Fruit fly (Drosophila melanogaster): ENCODE results near the gene CG15209.

The CG15209 gene

dm6 chrX:10877087-10877935 lies 35.3 kb downstream of the CG15209 start, which contains the start of gene CG1637 (continued):
- TF ChIP-seq CG8119 (GFP tag; IDR thresholded peaks at IDR 0.05) (peak; percentile 70), CG34406 (GFP tag; optimal IDR thresholded peaks at IDR 0.05) (no peak), Ets96B (tag; optimal IDR thresholded peaks at IDR 0.05) (peak; percentile 15), eg (GFP tag; IDR thresholded peaks at IDR 0.05) (peak; percentile 59; the same call in 2 of the 3 replicates)

DNA sequence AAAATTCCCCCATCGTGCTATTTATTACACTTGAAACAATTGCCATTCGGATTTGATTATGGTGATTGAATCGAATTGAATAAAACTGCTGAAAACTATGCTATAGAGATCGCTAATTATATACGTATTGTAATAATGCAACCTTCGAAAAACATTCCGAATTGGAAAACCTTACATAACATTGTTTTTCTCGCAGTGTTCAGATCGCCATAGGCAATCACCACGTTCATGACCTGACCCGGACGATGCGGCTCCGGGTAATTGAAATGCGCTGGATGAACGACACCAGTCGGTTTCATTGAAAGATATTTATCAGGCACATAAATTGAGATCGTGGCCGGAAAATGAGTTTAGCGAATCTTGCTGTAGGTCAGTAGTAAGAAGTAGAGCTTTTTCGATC lies 40.8 kb downstream of the CG15209 start:
- no peak for TF ChIP-seq ss (GFP tag; optimal IDR thresholded peaks at IDR 0.05)
- TF ChIP-seq Met (GFP tag; optimal IDR thresholded peaks at IDR 0.05), result peak; percentile 32
- TF ChIP-seq lz (GFP tag; optimal IDR thresholded peaks at IDR 0.05), result peak; percentile 23
- TF ChIP-seq pdm3 (GFP tag; optimal IDR thresholded peaks at IDR 0.05), result peak; percentile 17
- TF ChIP-seq CG8632 (GFP tag; optimal IDR thresholded peaks at IDR 0.05), result no peak
- TF ChIP-seq Sox102F (GFP tag; optimal IDR thresholded peaks at IDR 0.05), result peak; percentile 24
- no peak for TF ChIP-seq CG32006 (GFP tag; optimal IDR thresholded peaks at IDR 0.05)
- TF ChIP-seq cyc (GFP tag; optimal IDR thresholded peaks at IDR 0.05), result peak; percentile 16
- peak; percentile 51 for TF ChIP-seq Eip78C (GFP tag)
- peak; percentile 26 for TF ChIP-seq Hr39 (GFP tag; optimal IDR thresholded peaks at IDR 0.05)
- no peak for TF ChIP-seq Ets21C (GFP tag; optimal IDR thresholded peaks at IDR 0.05)
- TF ChIP-seq esn (GFP tag; optimal IDR thresholded peaks at IDR 0.05), result peak; percentile 22
- no peak for TF ChIP-seq CG6854 (GFP tag; optimal IDR thresholded peaks at IDR 0.05)
- TF ChIP-seq CG31627 (GFP tag; optimal IDR thresholded peaks at IDR 0.05), result peak; percentile 17
- TF ChIP-seq CG6792 (GFP tag; optimal IDR thresholded peaks at IDR 0.05), result peak; percentile 1
- no peak for TF ChIP-seq CG1621 (tag; optimal IDR thresholded peaks at IDR 0.05)
- TF ChIP-seq svp (GFP tag), result peak; percentile 88
- TF ChIP-seq CG3919 (GFP tag; optimal IDR thresholded peaks at IDR 0.05), result peak; percentile 18
- TF ChIP-seq topi (GFP tag; optimal IDR thresholded peaks at IDR 0.05), result peak; percentile 31
- TF ChIP-seq salr (GFP tag; optimal IDR thresholded peaks at IDR 0.05), result no peak

- TF ChIP-seq vri (GFP tag; optimal IDR thresholded peaks at IDR 0.05) (no peak), dac (GFP tag; optimal IDR thresholded peaks at IDR 0.05) (no peak), spab (GFP tag; optimal IDR thresholded peaks at IDR 0.05) (no peak), svp (GFP tag) (peak; percentile 92), CG8119 (GFP tag; IDR thresholded peaks at IDR 0.05) (no peak), CG9139 (GFP tag; optimal IDR thresholded peaks at IDR 0.05) (no peak)
Measured at dm6 chrX:10883740-10884139, 41.7 kb downstream of the CG15209 start.

DNA sequence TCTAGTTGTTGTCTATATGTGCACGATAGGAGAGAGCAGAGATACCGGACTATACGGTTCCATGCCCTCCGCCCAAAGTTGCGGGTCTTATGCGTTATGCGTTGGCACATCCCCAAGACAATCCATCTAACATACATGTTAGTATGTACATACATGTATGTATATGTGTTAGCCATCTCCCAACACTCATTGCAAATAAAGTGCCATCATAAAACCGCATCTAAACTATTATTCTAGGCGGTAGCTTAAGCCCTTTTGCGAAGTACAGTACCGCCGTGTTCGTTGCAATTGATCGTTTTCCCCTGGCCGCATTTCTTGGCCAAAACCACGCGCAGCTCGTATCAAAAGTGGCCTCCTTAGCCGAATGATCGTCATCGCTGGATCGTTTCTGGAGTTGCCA lies 44.4 kb downstream of the CG15209 start:
- TF ChIP-seq Hr4 (GFP tag; optimal IDR thresholded peaks at IDR 0.05) (no peak), fkh (GFP tag; optimal IDR thresholded peaks at IDR 0.05) (no peak), Lpt (GFP tag; optimal IDR thresholded peaks at IDR 0.05) (no peak), Hr38 (GFP tag; optimal IDR thresholded peaks at IDR 0.05) (no peak), dac (GFP tag; optimal IDR thresholded peaks at IDR 0.05) (no peak), CG3032 (tag; optimal IDR thresholded peaks at IDR 0.05) (no peak), CG34406 (GFP tag; optimal IDR thresholded peaks at IDR 0.05) (no peak), CG10631 (GFP tag; optimal IDR thresholded peaks at IDR 0.05) (no peak), Gug (GFP tag; IDR thresholded peaks at IDR 0.05) (no peak), Sox102F (GFP tag; optimal IDR thresholded peaks at IDR 0.05) (no peak), Ets96B (tag; optimal IDR thresholded peaks at IDR 0.05) (no peak), net (GFP tag; optimal IDR thresholded peaks at IDR 0.05) (no peak), CG6163 (GFP tag; IDR thresholded peaks at IDR 0.05) (0 out of 3 replicates have a peak, but pooled peaks have one; percentile 11), Sox14 (GFP tag; optimal IDR thresholded peaks at IDR 0.05) (no peak), CG8319 (GFP tag; optimal IDR thresholded peaks at IDR 0.05) (no peak), Eip78C (GFP tag) (peak; percentile 49), CG11762 (GFP tag; optimal IDR thresholded peaks at IDR 0.05; ENCODE audit: insufficient read depth) (no peak), fd59A (GFP tag; optimal IDR thresholded peaks at IDR 0.05) (no peak), spab (GFP tag; optimal IDR thresholded peaks at IDR 0.05) (no peak), CG7368 (GFP tag; optimal IDR thresholded peaks at IDR 0.05) (no peak), CG32006 (GFP tag; optimal IDR thresholded peaks at IDR 0.05) (peak; percentile 17), CG15336 (GFP tag; IDR thresholded peaks at IDR 0.05) (no peak), CG3919 (GFP tag; optimal IDR thresholded peaks at IDR 0.05) (no peak), svp (GFP tag) (peak; percentile 72), CG1621 (tag; optimal IDR thresholded peaks at IDR 0.05) (no peak)
